Worm (Caenorhabditis elegans) whole organism, L3 larva: Measurements from ENCODE around the gene R11G1.11.
A peak's percentile ranks its signal among the peaks of the same experiment; 100 is the strongest.

Experiments used
- ZK546.5 ChIP-seq: sonication (generic microtip); optimal IDR thresholded peaks from 2 replicates; lab custom pipeline; 2017; ENCODE audit warnings: missing biosample characterization, missing genetic modification characterization
- aly-2 ChIP-seq: fragments of 150-350 bp; optimal IDR thresholded peaks from 2 replicates; lab custom pipeline; 2014; ENCODE audit warnings: missing biosample characterization, missing genetic modification characterization
- ama-1 ChIP-seq: fragments of 150-350 bp; optimal IDR thresholded peaks from 2 replicates; lab custom pipeline; 2018
- ceh-9 ChIP-seq: sonication (generic microtip); optimal IDR thresholded peaks from 2 replicates; lab custom pipeline; 2018; ENCODE audit warnings: missing biosample characterization, missing genetic modification characterization
- daf-12 ChIP-seq: fragments of 150-350 bp; optimal IDR thresholded peaks from 2 replicates; lab custom pipeline; 2014; ENCODE audit warnings: missing biosample characterization, missing genetic modification reagents, missing genetic modification characterization
- egl-27 ChIP-seq: sonication (generic microtip); optimal IDR thresholded peaks from 4 replicates; lab custom pipeline; 2017; ENCODE audit warnings: missing biosample characterization, missing genetic modification reagents, missing genetic modification characterization
- egl-5 ChIP-seq: fragments of 150-350 bp; optimal IDR thresholded peaks from 2 replicates; lab custom pipeline; 2017; ENCODE audit warnings: missing biosample characterization, missing genetic modification reagents, missing genetic modification characterization, inconsistent platforms
- elt-1 ChIP-seq: fragments of 150-350 bp; optimal IDR thresholded peaks from 2 replicates; lab custom pipeline; 2014; ENCODE audit warnings: missing biosample characterization, missing genetic modification characterization
- elt-3 ChIP-seq, 3 experiments: fragments of 150-350 bp in 1 of 3; sonication (generic microtip) in 2 of 3; optimal IDR thresholded peaks; 2 replicates in 2 of 3; 4 replicates in 1 of 3; lab custom pipeline; 2014 to 2017; ENCODE audit warnings: missing biosample characterization in 3 of 3, missing genetic modification characterization in 3 of 3
- eor-1 ChIP-seq, 2 experiments: fragments of 150-350 bp; optimal IDR thresholded peaks; 2 replicates each; lab custom pipeline; 2014 to 2018; ENCODE audit warnings: missing biosample characterization in 2 of 2, missing genetic modification characterization in 2 of 2
- fkh-10 ChIP-seq: sonication (generic microtip); optimal IDR thresholded peaks from 2 replicates; lab custom pipeline; 2017; ENCODE audit warnings: missing biosample characterization, missing genetic modification reagents, missing genetic modification characterization
- fkh-2 ChIP-seq: fragments of 150-350 bp; optimal IDR thresholded peaks from 2 replicates; lab custom pipeline; 2014; ENCODE audit warnings: missing biosample characterization, missing genetic modification reagents, missing genetic modification characterization
- fos-1 ChIP-seq: fragments of 150-350 bp; optimal IDR thresholded peaks from 2 replicates; lab custom pipeline; 2014; ENCODE audit warnings: missing biosample characterization, missing genetic modification characterization
- hmg-11 ChIP-seq: sonication (generic microtip); optimal IDR thresholded peaks from 2 replicates; lab custom pipeline; 2016; ENCODE audit warnings: missing genetic modification characterization, missing compliant biosample characterization
- jun-1 ChIP-seq: fragments of 150-350 bp; optimal IDR thresholded peaks from 2 replicates; lab custom pipeline; 2014; ENCODE audit warnings: missing biosample characterization, missing genetic modification reagents, missing genetic modification characterization
- lin-15B ChIP-seq: fragments of 150-350 bp; optimal IDR thresholded peaks from 2 replicates; lab custom pipeline; 2014; ENCODE audit warnings: missing biosample characterization, missing genetic modification characterization
- lin-39 ChIP-seq: fragments of 150-350 bp; optimal IDR thresholded peaks from 2 replicates; lab custom pipeline; 2018; ENCODE audit warnings: missing biosample characterization, missing genetic modification reagents, missing genetic modification characterization
- lsy-12 ChIP-seq: sonication (generic microtip); optimal IDR thresholded peaks from 2 replicates; lab custom pipeline; 2016; ENCODE audit warnings: mild to moderate bottlenecking, missing genetic modification characterization, missing compliant biosample characterization
- mdl-1 ChIP-seq: fragments of 150-350 bp; optimal IDR thresholded peaks from 2 replicates; lab custom pipeline; 2014; ENCODE audit warnings: missing biosample characterization, missing genetic modification characterization
- mml-1 ChIP-seq: fragments of 150-350 bp; sonication (generic microtip); optimal IDR thresholded peaks from 3 replicates; lab custom pipeline; 2014; ENCODE audit warnings: missing biosample characterization, missing genetic modification characterization
- nfya-1 ChIP-seq: sonication (generic microtip); optimal IDR thresholded peaks from 2 replicates; lab custom pipeline; 2017; ENCODE audit warnings: missing genetic modification characterization, mild to moderate bottlenecking, missing compliant biosample characterization, antibody characterized with exemption, moderate library complexity; ENCODE audit not compliant: insufficient read depth
- nhr-11 ChIP-seq: fragments of 150-350 bp; optimal IDR thresholded peaks from 2 replicates; lab custom pipeline; 2014; ENCODE audit warnings: missing biosample characterization, missing genetic modification characterization
- nhr-12 ChIP-seq: fragments of 150-350 bp; optimal IDR thresholded peaks from 2 replicates; lab custom pipeline; 2014; ENCODE audit warnings: missing biosample characterization, missing genetic modification characterization
- nhr-23 ChIP-seq: fragments of 150-350 bp; optimal IDR thresholded peaks from 2 replicates; lab custom pipeline; 2014; ENCODE audit warnings: missing biosample characterization, missing genetic modification reagents, missing genetic modification characterization
- nhr-237 ChIP-seq: fragments of 150-350 bp; optimal IDR thresholded peaks from 2 replicates; lab custom pipeline; 2014; ENCODE audit warnings: missing biosample characterization, missing genetic modification characterization
- nhr-25 ChIP-seq: sonication (generic microtip); optimal IDR thresholded peaks from 2 replicates; lab custom pipeline; 2017; ENCODE audit warnings: missing biosample characterization, missing genetic modification characterization
- nhr-43 ChIP-seq: sonication (generic microtip); optimal IDR thresholded peaks from 2 replicates; lab custom pipeline; 2016; ENCODE audit warnings: mild to moderate bottlenecking, missing genetic modification characterization, missing compliant biosample characterization; ENCODE audit not compliant: poor library complexity, severe bottlenecking
- nhr-67 ChIP-seq: fragments of 150-350 bp; optimal IDR thresholded peaks from 2 replicates; lab custom pipeline; 2014; ENCODE audit warnings: missing biosample characterization, missing genetic modification characterization
- nhr-76 ChIP-seq: fragments of 150-350 bp; sonication (generic microtip); optimal IDR thresholded peaks from 5 replicates; lab custom pipeline; 2014; ENCODE audit warnings: missing biosample characterization, missing genetic modification characterization
- nhr-77 ChIP-seq: fragments of 150-350 bp; optimal IDR thresholded peaks from 2 replicates; lab custom pipeline; 2014; ENCODE audit warnings: missing biosample characterization, missing genetic modification characterization
- pqm-1 ChIP-seq: fragments of 150-350 bp; optimal IDR thresholded peaks from 2 replicates; lab custom pipeline; 2017; ENCODE audit warnings: missing biosample characterization, missing genetic modification characterization, inconsistent platforms
- sea-2 ChIP-seq: fragments of 150-350 bp; sonication (generic microtip); optimal IDR thresholded peaks from 4 replicates; lab custom pipeline; 2014; ENCODE audit warnings: missing biosample characterization, missing genetic modification reagents, missing genetic modification characterization
- skn-1 ChIP-seq: fragments of 150-350 bp; optimal IDR thresholded peaks from 2 replicates; lab custom pipeline; 2014; ENCODE audit warnings: missing biosample characterization, missing genetic modification characterization
- snpc-4 ChIP-seq: fragments of 150-350 bp; optimal IDR thresholded peaks from 2 replicates; lab custom pipeline; 2014; ENCODE audit warnings: missing biosample characterization, missing genetic modification characterization
- tbx-2 ChIP-seq: sonication (generic microtip); optimal IDR thresholded peaks from 2 replicates; lab custom pipeline; 2016; ENCODE audit warnings: mild to moderate bottlenecking, missing genetic modification characterization, missing compliant biosample characterization
- unc-39 ChIP-seq: sonication (generic microtip); optimal IDR thresholded peaks from 4 replicates; lab custom pipeline; 2017; ENCODE audit warnings: missing biosample characterization, missing genetic modification characterization
- zag-1 ChIP-seq: fragments of 150-350 bp; optimal IDR thresholded peaks from 2 replicates; lab custom pipeline; 2014; ENCODE audit warnings: missing biosample characterization, missing genetic modification characterization
- ztf-11 ChIP-seq: fragments of 150-350 bp; optimal IDR thresholded peaks from 2 replicates; lab custom pipeline; 2014; ENCODE audit warnings: missing biosample characterization, missing genetic modification characterization

The R11G1.11 gene

DNA sequence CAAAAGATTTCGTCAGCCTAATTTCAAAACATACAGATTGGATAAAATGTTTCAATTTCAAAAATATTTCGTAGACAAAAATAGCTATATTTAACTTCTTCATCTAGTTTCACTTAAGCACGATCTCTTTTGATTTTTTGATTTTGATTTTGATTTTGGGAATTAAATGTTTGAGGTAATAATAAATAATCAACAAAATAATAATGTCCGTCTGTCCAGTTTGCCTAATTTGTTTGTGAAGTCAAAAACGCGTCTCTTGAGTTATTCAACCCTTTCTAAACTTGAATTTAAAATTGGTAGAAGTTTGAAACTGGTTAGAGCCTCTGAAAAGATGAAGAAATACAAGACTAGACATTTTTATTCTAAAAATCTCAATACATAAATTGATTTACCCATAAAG is 35.1 kb downstream of the R11G1.11 start:
- TF ChIP-seq eor-1 (tag; optimal IDR thresholded peaks at IDR 0.05; lab: Kevin White, UChicago) = no peak
- TF ChIP-seq ZK546.5 (tag; lab: Kevin White, UChicago) = no peak
- no peak for TF ChIP-seq lin-15B (tag; lab: Kevin White, UChicago)
- no peak for TF ChIP-seq nhr-25 (tag; lab: Kevin White, UChicago)
- no peak for TF ChIP-seq fkh-2 (tag; lab: Kevin White, UChicago)
- TF ChIP-seq, all 47 proteins: peak for 0

- TF ChIP-seq hmg-11 (no peak), elt-3 (tag; optimal IDR thresholded peaks at IDR 0.05; lab: Kevin White, UChicago) (no peak), nhr-77 (tag; lab: Kevin White, UChicago) (no peak), mml-1 (tag; lab: Kevin White, UChicago) (no peak), nhr-67 (tag; lab: Kevin White, UChicago) (no peak), nhr-76 (tag; lab: Kevin White, UChicago) (no peak), fos-1 (tag; lab: Kevin White, UChicago) (no peak), nhr-23 (no peak), ama-1 (lab: Kevin White, UChicago) (no peak), aly-2 (tag; lab: Kevin White, UChicago) (no peak), skn-1 (no peak), tbx-2 (tag; lab: Kevin White, UChicago) (no peak), nhr-237 (tag; lab: Kevin White, UChicago) (no peak), ceh-9 (no peak), nhr-11 (no peak), pqm-1 (no peak), egl-27 (tag; lab: Kevin White, UChicago) (no peak)
- TF ChIP-seq, all 47 proteins: peak for 0
These were observed 38.4 kb downstream of the R11G1.11 start, which contains the start of gene C02F12.8 for ce11 chrX:3693138-3693537. TSS of gene C02F12.8 (minus strand) at chrX:3693238.

DNA sequence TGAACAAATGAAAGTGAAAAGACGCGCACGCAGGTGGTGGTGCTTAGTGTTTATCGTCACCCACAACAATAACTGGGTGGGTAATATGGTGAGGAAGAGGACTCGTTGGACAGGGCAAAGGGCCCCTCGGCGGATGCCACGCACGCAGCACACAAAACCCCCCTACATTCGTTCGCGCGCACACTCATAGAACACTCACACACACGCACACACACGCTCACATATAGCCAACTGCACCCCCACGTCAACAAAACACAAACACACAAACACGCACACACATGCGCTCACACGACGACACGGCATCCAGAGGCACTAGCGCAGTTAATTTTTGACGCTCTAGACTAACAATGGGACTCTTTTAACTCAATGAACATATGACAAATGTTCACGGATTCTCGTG is 39.4 kb downstream of the R11G1.11 start:
- no peak for TF ChIP-seq fkh-10 (GFP tag; lab: Kevin White, UChicago)
- no peak for TF ChIP-seq eor-1 (tag; optimal IDR thresholded peaks at IDR 0.05; lab: Kevin White, UChicago)
- TF ChIP-seq unc-39 (tag; lab: Kevin White, UChicago) = no peak
- no peak for TF ChIP-seq jun-1
- no peak for TF ChIP-seq ztf-11 (tag; lab: Kevin White, UChicago)
- peak; percentile 75 for TF ChIP-seq egl-5 (tag; lab: Kevin White, UChicago)
- no peak for TF ChIP-seq nhr-43 (tag; lab: Kevin White, UChicago)
- peak; percentile 85 for TF ChIP-seq lin-39
- no peak for TF ChIP-seq daf-12 (tag; lab: Kevin White, UChicago)
- no peak for TF ChIP-seq nhr-77 (tag; lab: Kevin White, UChicago)
- no peak for TF ChIP-seq elt-1 (tag; lab: Kevin White, UChicago)
- no peak for TF ChIP-seq nhr-11
- peak; percentile 16 for TF ChIP-seq egl-27 (tag; lab: Kevin White, UChicago)
- TF ChIP-seq snpc-4 (tag; lab: Kevin White, UChicago) = no peak
- peak; percentile 40 for TF ChIP-seq lsy-12 (tag; lab: Kevin White, UChicago)
- no peak for TF ChIP-seq mml-1 (tag; lab: Kevin White, UChicago)
- no peak for TF ChIP-seq ceh-9
- TF ChIP-seq hmg-11 = peak; percentile 74
- TF ChIP-seq aly-2 (tag; lab: Kevin White, UChicago) = no peak
- no peak for TF ChIP-seq nhr-76 (tag; lab: Kevin White, UChicago)
- no peak for TF ChIP-seq ZK546.5 (tag; lab: Kevin White, UChicago)
- TF ChIP-seq tbx-2 (tag; lab: Kevin White, UChicago) = no peak
- no peak for TF ChIP-seq nhr-12
- no peak for TF ChIP-seq nhr-25 (tag; lab: Kevin White, UChicago)
- TF ChIP-seq nfya-1 = peak; percentile 76
- no peak for TF ChIP-seq mdl-1 (tag; lab: Kevin White, UChicago)
- no peak for TF ChIP-seq nhr-23
- no peak for TF ChIP-seq elt-3 (tag; optimal IDR thresholded peaks at IDR 0.05; lab: Kevin White, UChicago)
- no peak for TF ChIP-seq nhr-67 (tag; lab: Kevin White, UChicago)
- no peak for TF ChIP-seq sea-2 (GFP tag; lab: Kevin White, UChicago)
- TF ChIP-seq zag-1 (tag; lab: Kevin White, UChicago) = no peak

- TF ChIP-seq fkh-10 (GFP tag; lab: Kevin White, UChicago) (no peak), hmg-11 (peak; percentile 13)
These were observed 41.1 kb downstream of the R11G1.11 start for ce11 chrX:3695826-3696225.
